Fruit fly (Drosophila melanogaster) whole organism, embryonic: Measurements from ENCODE around the gene Sytbeta.
A peak's percentile ranks its signal among the peaks of the same experiment; 100 is the strongest.

Experiments
- ATbp ChIP-seq: fragments of 200-800 bp; sonication (Bioruptor generic); optimal IDR thresholded peaks from 2 replicates; lab custom pipeline; 2017; ENCODE audit warnings: missing biosample characterization, mild to moderate bottlenecking, missing genetic modification characterization, missing genetic modification reagents
- CG10267 ChIP-seq: fragments of 200-800 bp; sonication (Bioruptor generic); optimal IDR thresholded peaks from 2 replicates; lab custom pipeline; 2018; ENCODE audit warnings: missing biosample characterization, mild to moderate bottlenecking, missing genetic modification characterization, moderate library complexity
- CG11695 ChIP-seq: fragments of 200-800 bp; sonication (Bioruptor generic); IDR thresholded peaks from 3 replicates; pipeline ENCODE4 v1.3.6; 2022; ENCODE audit warnings: missing biosample characterization, missing genetic modification characterization
- CG12299 ChIP-seq: fragments of 200-800 bp; sonication (Bioruptor generic); optimal IDR thresholded peaks from 2 replicates; lab custom pipeline; 2018; ENCODE audit warnings: missing biosample characterization, mild to moderate bottlenecking, missing genetic modification characterization
- CG12744 ChIP-seq: fragments of 200-800 bp; sonication (Bioruptor generic); optimal IDR thresholded peaks from 2 replicates; lab custom pipeline; 2016; ENCODE audit warnings: missing biosample characterization, missing genetic modification characterization
- CG13424 ChIP-seq: fragments of 200-800 bp; sonication (Bioruptor generic); optimal IDR thresholded peaks from 2 replicates; lab custom pipeline; 2019; ENCODE audit warnings: missing biosample characterization, mild to moderate bottlenecking, missing genetic modification characterization, moderate library complexity
- CG17612 ChIP-seq: fragments of 200-800 bp; sonication (Bioruptor generic); IDR thresholded peaks from 2 replicates; pipeline ENCODE4 v1.3.6; 2022; ENCODE audit warnings: missing biosample characterization, missing genetic modification characterization
- CG18599 ChIP-seq: fragments of 200-800 bp; sonication (Bioruptor generic); optimal IDR thresholded peaks from 3 replicates; lab custom pipeline; 2017; ENCODE audit warnings: missing biosample characterization, missing genetic modification characterization, mild to moderate bottlenecking, moderate library complexity, missing genetic modification reagents
- CG2678 ChIP-seq: fragments of 200-800 bp; sonication (Bioruptor generic); optimal IDR thresholded peaks from 3 replicates; lab custom pipeline; 2019; ENCODE audit warnings: missing biosample characterization, mild to moderate bottlenecking, missing genetic modification characterization, moderate library complexity
- CG2875 ChIP-seq: fragments of 200-800 bp; sonication (Bioruptor generic); optimal IDR thresholded peaks from 2 replicates; lab custom pipeline; 2017; ENCODE audit warnings: missing biosample characterization, mild to moderate bottlenecking, missing genetic modification characterization, missing genetic modification reagents
- CG2889 ChIP-seq: fragments of 200-800 bp; sonication (Bioruptor generic); IDR thresholded peaks from 3 replicates; pipeline ENCODE4 v1.3.6; 2022; ENCODE audit warnings: missing biosample characterization, missing genetic modification characterization
- CG32532 ChIP-seq: fragments of 200-800 bp; sonication (Bioruptor generic); IDR thresholded peaks from 2 replicates; pipeline ENCODE4 v1.3.6; 2022; ENCODE audit warnings: missing biosample characterization, missing genetic modification characterization
- CG3838 ChIP-seq: fragments of 200-800 bp; sonication (Bioruptor generic); optimal IDR thresholded peaks from 3 replicates; lab custom pipeline; 2016; ENCODE audit warnings: missing biosample characterization, missing genetic modification characterization
- CG4404 ChIP-seq: fragments of 200-800 bp; sonication (Bioruptor generic); IDR thresholded peaks from 2 replicates; pipeline ENCODE4 v1.3.6; 2022; ENCODE audit warnings: missing biosample characterization, missing genetic modification characterization
- CG6654 ChIP-seq: fragments of 200-800 bp; sonication (Bioruptor generic); optimal IDR thresholded peaks from 2 replicates; lab custom pipeline; 2017; ENCODE audit warnings: missing biosample characterization, mild to moderate bottlenecking, missing genetic modification characterization
- CG6683 ChIP-seq: fragments of 200-800 bp; sonication (Bioruptor generic); optimal IDR thresholded peaks from 2 replicates; lab custom pipeline; 2017; ENCODE audit warnings: missing biosample characterization, mild to moderate bottlenecking, missing genetic modification characterization, missing genetic modification reagents
- CG7556 ChIP-seq: fragments of 200-800 bp; sonication (Bioruptor generic); optimal IDR thresholded peaks from 2 replicates; lab custom pipeline; 2017; ENCODE audit warnings: missing biosample characterization, mild to moderate bottlenecking, missing genetic modification characterization
- CG7745 ChIP-seq: fragments of 200-800 bp; sonication (Bioruptor generic); optimal IDR thresholded peaks from 2 replicates; lab custom pipeline; 2018; ENCODE audit warnings: missing biosample characterization, mild to moderate bottlenecking, missing genetic modification characterization, moderate library complexity
- CG7928 ChIP-seq: fragments of 200-800 bp; sonication (Bioruptor generic); optimal IDR thresholded peaks from 2 replicates; lab custom pipeline; 2017; ENCODE audit warnings: missing biosample characterization, mild to moderate bottlenecking, missing genetic modification characterization
- CG7963 ChIP-seq: fragments of 200-800 bp; sonication (Bioruptor generic); IDR thresholded peaks from 3 replicates; pipeline ENCODE4 v1.3.6; 2022; ENCODE audit warnings: missing biosample characterization, missing genetic modification characterization; ENCODE audit not compliant: partially characterized antibody
- CG8089 ChIP-seq: fragments of 200-800 bp; sonication (Bioruptor generic); optimal IDR thresholded peaks from 3 replicates; lab custom pipeline; 2016; ENCODE audit warnings: missing biosample characterization, missing genetic modification characterization
- CG9437 ChIP-seq: fragments of 200-800 bp; sonication (Bioruptor generic); optimal IDR thresholded peaks from 2 replicates; lab custom pipeline; 2018; ENCODE audit warnings: missing biosample characterization, mild to moderate bottlenecking, missing genetic modification characterization
- Dfd ChIP-seq, 2 experiments: fragments of >200 bp; optimal IDR thresholded peaks; 2 replicates each; lab custom pipeline; 2017; ENCODE audit warnings: missing biosample characterization in 2 of 2, missing genetic modification characterization in 2 of 2
- HLH54F ChIP-seq: fragments of 200-800 bp; sonication (Bioruptor generic); optimal IDR thresholded peaks from 3 replicates; lab custom pipeline; 2016; ENCODE audit warnings: missing biosample characterization, missing genetic modification characterization
- HLHmδ ChIP-seq: fragments of 200-800 bp; sonication (Bioruptor generic); optimal IDR thresholded peaks from 2 replicates; lab custom pipeline; 2018; ENCODE audit warnings: missing biosample characterization, mild to moderate bottlenecking, missing genetic modification characterization, moderate library complexity
- Max ChIP-seq: fragments of 200-800 bp; sonication (Bioruptor generic); optimal IDR thresholded peaks from 2 replicates; lab custom pipeline; 2016; ENCODE audit warnings: missing biosample characterization, mild to moderate bottlenecking, missing genetic modification characterization
- Meics ChIP-seq: fragments of 200-800 bp; sonication (Bioruptor generic); optimal IDR thresholded peaks from 2 replicates; lab custom pipeline; 2017; ENCODE audit warnings: missing biosample characterization, mild to moderate bottlenecking, missing genetic modification characterization
- NfI ChIP-seq: fragments of 200-800 bp; sonication (Bioruptor generic); optimal IDR thresholded peaks from 3 replicates; lab custom pipeline; 2018; ENCODE audit warnings: missing biosample characterization, mild to moderate bottlenecking, missing genetic modification characterization, moderate library complexity
- Opbp ChIP-seq: fragments of 200-800 bp; sonication (Bioruptor generic); IDR thresholded peaks from 3 replicates; pipeline ENCODE4 v1.3.6; 2022; ENCODE audit warnings: missing biosample characterization, missing genetic modification characterization; ENCODE audit not compliant: partially characterized antibody
- Side ChIP-seq: fragments of 200-800 bp; sonication (Bioruptor generic); optimal IDR thresholded peaks from 2 replicates; lab custom pipeline; 2016; ENCODE audit warnings: missing biosample characterization, missing genetic modification characterization
- Trl ChIP-seq, 3 experiments: fragments of >200 bp in 2 of 3; fragments of 200-800 bp in 1 of 3; sonication (Bioruptor generic) in 1 of 3; optimal IDR thresholded peaks; 2 replicates in 1 of 3; 3 replicates in 2 of 3; lab custom pipeline; 2016 to 2017; ENCODE audit warnings: missing biosample characterization in 1 of 3, missing genetic modification characterization in 1 of 3
- abd-A ChIP-seq: fragments of 200-800 bp; sonication (Bioruptor generic); optimal IDR thresholded peaks from 3 replicates; lab custom pipeline; 2019; ENCODE audit warnings: missing biosample characterization, mild to moderate bottlenecking, missing genetic modification characterization, moderate library complexity
- bsh ChIP-seq, 2 experiments: fragments of 200-800 bp; sonication (Bioruptor generic); optimal IDR thresholded peaks; 2 replicates each; lab custom pipeline; 2017 to 2018; ENCODE audit warnings: mild to moderate bottlenecking in 2 of 2, missing biosample characterization in 2 of 2, missing genetic modification characterization in 2 of 2, moderate library complexity in 1 of 2
- cato ChIP-seq: fragments of 200-800 bp; sonication (Bioruptor generic); optimal IDR thresholded peaks from 2 replicates; lab custom pipeline; 2016; ENCODE audit warnings: missing biosample characterization, missing genetic modification characterization, borderline replicate concordance
- emc ChIP-seq: fragments of 200-800 bp; sonication (Bioruptor generic); optimal IDR thresholded peaks from 2 replicates; lab custom pipeline; 2016; ENCODE audit warnings: missing biosample characterization, missing genetic modification characterization
- gsb-n ChIP-seq: fragments of 200-800 bp; sonication (Bioruptor generic); optimal IDR thresholded peaks from 3 replicates; lab custom pipeline; 2018; ENCODE audit warnings: missing biosample characterization, mild to moderate bottlenecking, missing genetic modification characterization
- ham ChIP-seq: fragments of 200-800 bp; sonication (Bioruptor generic); IDR thresholded peaks from 2 replicates; pipeline ENCODE4 v1.3.6; 2022; ENCODE audit warnings: missing biosample characterization, missing genetic modification characterization
- ken ChIP-seq: fragments of 200-800 bp; sonication (Bioruptor generic); IDR thresholded peaks from 3 replicates; pipeline ENCODE4 v1.3.6; 2022; ENCODE audit warnings: missing biosample characterization, missing genetic modification characterization
- pzg ChIP-seq: fragments of 200-800 bp; sonication (Bioruptor generic); optimal IDR thresholded peaks from 3 replicates; lab custom pipeline; 2018; ENCODE audit warnings: missing biosample characterization, mild to moderate bottlenecking, missing genetic modification characterization, moderate library complexity
- sob ChIP-seq: fragments of 200-800 bp; sonication (Bioruptor generic); IDR thresholded peaks from 2 replicates; pipeline ENCODE4 v1.3.6; 2022; ENCODE audit warnings: missing biosample characterization, missing genetic modification characterization
- sug ChIP-seq: fragments of 200-800 bp; optimal IDR thresholded peaks from 2 replicates; lab custom pipeline; 2019; ENCODE audit warnings: missing biosample characterization, mild to moderate bottlenecking, missing genetic modification characterization, moderate library complexity
- tna ChIP-seq: fragments of 200-800 bp; sonication (Bioruptor generic); IDR thresholded peaks from 2 replicates; pipeline ENCODE4 v1.3.6; 2022; ENCODE audit warnings: missing biosample characterization, missing genetic modification characterization; ENCODE audit not compliant: partially characterized antibody
- trem ChIP-seq: fragments of 200-800 bp; optimal IDR thresholded peaks from 3 replicates; lab custom pipeline; 2019; ENCODE audit warnings: missing biosample characterization, mild to moderate bottlenecking, missing genetic modification characterization, moderate library complexity
- vvl ChIP-seq: fragments of 200-800 bp; sonication (Bioruptor generic); IDR thresholded peaks from 2 replicates; pipeline ENCODE4 v1.3.6; 2022; ENCODE audit warnings: missing biosample characterization, missing genetic modification characterization
- wdn ChIP-seq: fragments of 200-800 bp; sonication (Bioruptor generic); IDR thresholded peaks from 2 replicates; pipeline ENCODE4 v1.3.6; 2022; ENCODE audit warnings: missing biosample characterization, missing genetic modification characterization
- wor ChIP-seq: fragments of 200-800 bp; sonication (Bioruptor generic); IDR thresholded peaks from 2 replicates; pipeline ENCODE4 v1.3.6; 2022; ENCODE audit warnings: missing biosample characterization, missing genetic modification characterization
- z ChIP-seq: fragments of 200-800 bp; sonication (Bioruptor generic); IDR thresholded peaks from 3 replicates; pipeline ENCODE4 v1.3.6; 2022; ENCODE audit warnings: missing biosample characterization, missing genetic modification characterization
- zf30C ChIP-seq: fragments of 200-800 bp; sonication (Bioruptor generic); optimal IDR thresholded peaks from 3 replicates; lab custom pipeline; 2018; ENCODE audit warnings: missing biosample characterization, mild to moderate bottlenecking, missing genetic modification characterization

Sytbeta gene

dm6 chr3L:15104849-15105555, 40.2 kb upstream of the Sytbeta start (continued):
- TF ChIP-seq CG2678 (tag; lab: Kevin White, UChicago) (peak; percentile 70), HLHmδ (GFP tag; lab: Kevin White, UChicago) (no peak), CG10267 (tag; lab: Kevin White, UChicago) (peak; percentile 20), Trl (optimal IDR thresholded peaks at IDR 0.05; lab: Kevin White, UChicago) (no peak), Trl (GFP tag; optimal IDR thresholded peaks at IDR 0.05; lab: Kevin White, UChicago) (peak; percentile 20), CG12299 (tag; lab: Kevin White, UChicago) (no peak), z (GFP tag; lab: Robert Waterston, UW) (no peak), abd-A (tag; lab: Kevin White, UChicago) (no peak), CG2889 (0 out of 3 replicates have a peak, but pooled peaks have one; percentile 7), ATbp (GFP tag; lab: Kevin White, UChicago) (peak; percentile 6), CG2875 (no peak), Side (GFP tag; lab: Kevin White, UChicago) (peak; percentile 18), NfI (GFP tag; lab: Kevin White, UChicago) (peak; percentile 67), zf30C (GFP tag; lab: Kevin White, UChicago) (no peak), ham (GFP tag; lab: Robert Waterston, UW) (no peak), pzg (GFP tag; lab: Kevin White, UChicago) (no peak), wdn (GFP tag; lab: Robert Waterston, UW) (no peak), CG4404 (peak; percentile 44; the same call in 1 of the 2 replicates), CG6654 (GFP tag; lab: Kevin White, UChicago) (no peak), CG17612 (GFP tag; lab: Robert Waterston, UW) (no peak), ken (GFP tag; lab: Robert Waterston, UW) (peak; percentile 57; the same call in 1 of the 3 replicates), Meics (GFP tag; lab: Kevin White, UChicago) (peak; percentile 54), CG7556 (GFP tag; lab: Kevin White, UChicago) (peak; percentile 81), CG7745 (tag; lab: Kevin White, UChicago) (no peak), CG32532 (peak; percentile 58), Opbp (GFP tag; lab: Robert Waterston, UW) (no peak), CG3838 (GFP tag; lab: Kevin White, UChicago) (no peak), CG12744 (GFP tag; lab: Kevin White, UChicago) (no peak), sob (GFP tag; lab: Robert Waterston, UW) (peak; percentile 75), cato (GFP tag; lab: Kevin White, UChicago) (peak; percentile 0), CG8089 (GFP tag; lab: Kevin White, UChicago) (peak; percentile 8), CG13424 (tag; lab: Kevin White, UChicago) (peak; percentile 70), trem (no peak), gsb-n (tag; lab: Kevin White, UChicago) (no peak), CG18599 (GFP tag; lab: Kevin White, UChicago) (peak; percentile 70), Dfd (GFP tag; optimal IDR thresholded peaks at IDR 0.05; lab: Kevin White, UChicago) (no peak), wor (no peak), CG9437 (peak; percentile 32), vvl (GFP tag; lab: Robert Waterston, UW) (no peak; the same call in 1 of the 2 replicates), tna (no peak), CG7963 (GFP tag; lab: Robert Waterston, UW) (no peak), CG11695 (GFP tag; lab: Robert Waterston, UW) (peak; percentile 70; the same call in 2 of the 3 replicates), Max (GFP tag; lab: Kevin White, UChicago) (no peak), CG6683 (no peak), bsh (GFP tag; optimal IDR thresholded peaks at IDR 0.05; lab: Kevin White, UChicago) (peak; percentile 48 to 87), CG7928 (GFP tag; lab: Kevin White, UChicago) (no peak), emc (GFP tag; lab: Kevin White, UChicago) (peak; percentile 21), sug (tag; lab: Kevin White, UChicago) (peak; percentile 7), HLH54F (GFP tag; lab: Kevin White, UChicago) (peak; percentile 52)
